Fruit fly (Drosophila melanogaster) whole organism: ENCODE measurements around the gene CG5883.

Experiments used
- CG8478 ChIP-seq: fragments of >200 bp; optimal IDR thresholded peaks from 2 replicates; lab custom pipeline; 2018; ENCODE audit warnings: inconsistent platforms
- Dll ChIP-seq: fragments of >200 bp; optimal IDR thresholded peaks from 2 replicates; lab custom pipeline; 2017
- EcR ChIP-seq, 2 experiments: fragments of >200 bp; optimal IDR thresholded peaks; 2 replicates each; lab custom pipeline; 2017; ENCODE audit warnings: missing biosample characterization in 2 of 2, missing genetic modification characterization in 2 of 2, missing genetic modification reagents in 2 of 2
- pan ChIP-seq: fragments of >200 bp; optimal IDR thresholded peaks from 2 replicates; lab custom pipeline; 2017
- psq ChIP-seq: fragments of >200 bp; optimal IDR thresholded peaks from 2 replicates; lab custom pipeline; 2017

dm6 chr3L:11990436-11990835 is 45.8 kb upstream of the CG5883 start, which contains the start of gene CG6931:
- no peak for TF ChIP-seq CG8478 (lab: Kevin White, UChicago)
- no peak for TF ChIP-seq EcR (GFP tag; optimal IDR thresholded peaks at IDR 0.05; lab: Kevin White, UChicago)
- no peak for TF ChIP-seq pan (lab: Kevin White, UChicago)
- TF ChIP-seq Dll (lab: Kevin White, UChicago) = no peak
- TF ChIP-seq psq (lab: Kevin White, UChicago) = no peak
